Fruit fly (Drosophila melanogaster): ENCODE results near the gene CG9698.

The CG9698 gene

DNA sequence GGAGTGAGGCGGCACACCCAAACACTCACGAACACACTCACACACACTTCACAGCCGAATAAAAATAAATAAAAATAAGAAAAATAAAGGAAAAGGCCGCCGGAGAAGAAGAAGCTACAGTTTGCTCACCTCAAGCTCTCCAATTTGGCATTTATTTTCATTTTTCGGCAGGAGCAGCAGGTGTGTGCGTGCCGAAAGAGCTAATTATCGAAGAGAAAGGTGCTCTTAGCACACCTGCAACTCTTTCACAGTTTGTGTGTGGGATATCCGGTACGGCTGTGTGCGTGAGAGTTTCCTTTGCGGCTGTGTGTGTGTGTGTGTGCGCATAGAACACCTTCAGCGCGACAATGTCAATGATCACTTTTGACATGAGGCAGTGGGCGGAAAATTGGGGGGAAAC, 30.4 kb downstream of the CG9698 start:
- TF ChIP-seq Trl (optimal IDR thresholded peaks at IDR 0.05) (peak; percentile 12 to 33), Trl (GFP tag; optimal IDR thresholded peaks at IDR 0.05) (no peak), CG12769 (tag; optimal IDR thresholded peaks at IDR 0.05) (peak; percentile 5), pho (GFP tag; optimal IDR thresholded peaks at IDR 0.05) (no peak), kah (GFP tag; optimal IDR thresholded peaks at IDR 0.05) (peak; percentile 67), CG5953 (GFP tag; IDR thresholded peaks at IDR 0.05) (no peak), sr (GFP tag; IDR thresholded peaks at IDR 0.05) (0 out of 3 replicates have a peak, but pooled peaks have one; percentile 37), CG17385 (GFP tag; optimal IDR thresholded peaks at IDR 0.05) (peak; percentile 30), CG11247 (GFP tag; IDR thresholded peaks at IDR 0.05) (0 out of 2 replicates have a peak, but pooled peaks have one; percentile 32), CG3163 (GFP tag; optimal IDR thresholded peaks at IDR 0.05) (peak; percentile 63), cg (GFP tag; optimal IDR thresholded peaks at IDR 0.05) (peak; percentile 41), tup (GFP tag; optimal IDR thresholded peaks at IDR 0.05) (no peak)

DNA sequence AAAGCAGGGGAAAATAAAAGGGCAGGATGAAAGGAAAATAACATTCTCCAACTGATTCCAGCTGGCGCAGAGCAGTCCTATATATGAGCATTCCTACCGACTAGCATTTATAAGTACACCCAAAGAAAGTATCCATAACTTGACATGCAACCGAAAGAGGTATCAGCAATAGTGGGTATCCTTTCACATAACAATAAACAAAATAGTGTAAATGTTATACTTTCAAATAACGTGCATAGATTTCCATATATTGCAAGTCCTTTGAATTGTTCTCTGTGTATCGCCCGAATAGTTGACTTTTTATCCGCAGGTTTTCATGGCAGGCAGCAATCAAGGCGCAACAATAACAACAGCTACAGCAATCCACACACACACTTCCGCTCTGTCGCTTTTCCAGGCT, 35.5 kb downstream of the CG9698 start:
- TF ChIP-seq bcd (GFP tag; optimal IDR thresholded peaks at IDR 0.05) = no peak
- TF ChIP-seq org-1 (GFP tag; optimal IDR thresholded peaks at IDR 0.05) = peak; percentile 22
- TF ChIP-seq lmd (GFP tag; IDR thresholded peaks at IDR 0.05) = 0 out of 2 replicates have a peak, but pooled peaks have one; percentile 28
- peak; percentile 22; the same call in 1 of the 2 replicates for TF ChIP-seq CG32532 (GFP tag; IDR thresholded peaks at IDR 0.05)
- TF ChIP-seq unpg (GFP tag; optimal IDR thresholded peaks at IDR 0.05) = peak; percentile 12
- peak; percentile 38 for TF ChIP-seq dmrt99B (tag; optimal IDR thresholded peaks at IDR 0.05)
- no peak for TF ChIP-seq kni (GFP tag; optimal IDR thresholded peaks at IDR 0.05)
- TF ChIP-seq CG12659 (GFP tag; optimal IDR thresholded peaks at IDR 0.05) = peak; percentile 7
- TF ChIP-seq CG3847 (GFP tag; IDR thresholded peaks at IDR 0.05) = 0 out of 2 replicates have a peak, but pooled peaks have one; percentile 20
- peak; percentile 38 for TF ChIP-seq gem (tag; optimal IDR thresholded peaks at IDR 0.05)
- TF ChIP-seq CG12769 (tag; optimal IDR thresholded peaks at IDR 0.05) = peak; percentile 50
- TF ChIP-seq Blimp-1 (GFP tag; optimal IDR thresholded peaks at IDR 0.05) = no peak
- TF ChIP-seq CG17359 (tag; optimal IDR thresholded peaks at IDR 0.05) = peak; percentile 21
- TF ChIP-seq dimm (GFP tag; IDR thresholded peaks at IDR 0.05) = no peak
- peak; percentile 25 for TF ChIP-seq Antp (GFP tag; optimal IDR thresholded peaks at IDR 0.05)
- no peak for TF ChIP-seq CG4328 (GFP tag; optimal IDR thresholded peaks at IDR 0.05)
- TF ChIP-seq lilli (GFP tag; optimal IDR thresholded peaks at IDR 0.05) = peak; percentile 17
- peak; percentile 4 for TF ChIP-seq CG10147 (GFP tag; optimal IDR thresholded peaks at IDR 0.05)
- peak; percentile 53 for TF ChIP-seq row (GFP tag; IDR thresholded peaks at IDR 0.05)
- TF ChIP-seq CG1603 (tag; optimal IDR thresholded peaks at IDR 0.05) = peak; percentile 25
- peak; percentile 11 for TF ChIP-seq CG6765 (GFP tag; optimal IDR thresholded peaks at IDR 0.05)
- TF ChIP-seq CG3281 (GFP tag; optimal IDR thresholded peaks at IDR 0.05) = peak; percentile 25
- TF ChIP-seq Myb (GFP tag; optimal IDR thresholded peaks at IDR 0.05) = peak; percentile 11
- TF ChIP-seq caup (GFP tag; optimal IDR thresholded peaks at IDR 0.05; ENCODE audit: severe bottlenecking) = peak; percentile 24
- TF ChIP-seq CG15514 (GFP tag; optimal IDR thresholded peaks at IDR 0.05) = peak; percentile 31
- TF ChIP-seq insv (GFP tag; optimal IDR thresholded peaks at IDR 0.05) = no peak
- peak; percentile 30 for TF ChIP-seq grau (tag; optimal IDR thresholded peaks at IDR 0.05)
- TF ChIP-seq sob (GFP tag; IDR thresholded peaks at IDR 0.05) = peak; percentile 34; the same call in 1 of the 2 replicates
- TF ChIP-seq CG3407 (GFP tag; optimal IDR thresholded peaks at IDR 0.05) = no peak
- peak; percentile 5 for TF ChIP-seq HHEX (GFP tag; optimal IDR thresholded peaks at IDR 0.05)
- TF ChIP-seq CG15269 (tag; optimal IDR thresholded peaks at IDR 0.05) = peak; percentile 21
- peak; percentile 35 for TF ChIP-seq CG7839 (tag; optimal IDR thresholded peaks at IDR 0.05)
- no peak for TF ChIP-seq Bgb (GFP tag; IDR thresholded peaks at IDR 0.05; ENCODE audit: partially characterized antibody)
- no peak for TF ChIP-seq Usf (GFP tag; optimal IDR thresholded peaks at IDR 0.05)
- 0 out of 2 replicates have a peak, but pooled peaks have one; percentile 28 for TF ChIP-seq CG31224 (GFP tag; IDR thresholded peaks at IDR 0.05)
- TF ChIP-seq Drgx (GFP tag; IDR thresholded peaks at IDR 0.05) = no peak
- peak; percentile 58 for TF ChIP-seq CG2120 (GFP tag; optimal IDR thresholded peaks at IDR 0.05)
- TF ChIP-seq CG9727 (GFP tag; optimal IDR thresholded peaks at IDR 0.05) = no peak

Measured in whole organism, embryonic.